Fruit fly (Drosophila melanogaster) whole organism, embryonic: ENCODE measurements around the gene CG10252.
A peak's percentile ranks its signal among the peaks of the same experiment; 100 is the strongest.

Source experiments
- Blimp-1 ChIP-seq: fragments of 200-800 bp; sonication (Bioruptor generic); optimal IDR thresholded peaks from 3 replicates; lab custom pipeline; 2018; ENCODE audit warnings: missing biosample characterization, missing genetic modification characterization, mild to moderate bottlenecking, moderate library complexity, missing genetic modification reagents
- CG10209 ChIP-seq: fragments of 200-800 bp; sonication (Bioruptor generic); optimal IDR thresholded peaks from 3 replicates; lab custom pipeline; 2017; ENCODE audit warnings: missing biosample characterization, mild to moderate bottlenecking, missing genetic modification characterization, missing genetic modification reagents
- CG10565 ChIP-seq: fragments of 200-800 bp; sonication (Bioruptor generic); optimal IDR thresholded peaks from 3 replicates; lab custom pipeline; 2016; ENCODE audit warnings: missing biosample characterization, mild to moderate bottlenecking, missing genetic modification characterization
- CG11504 ChIP-seq: fragments of 200-800 bp; sonication (Bioruptor generic); optimal IDR thresholded peaks from 3 replicates; lab custom pipeline; 2019; ENCODE audit warnings: missing biosample characterization, mild to moderate bottlenecking, missing genetic modification characterization, moderate library complexity
- CG12769 ChIP-seq: fragments of 200-800 bp; sonication (Bioruptor generic); optimal IDR thresholded peaks from 2 replicates; lab custom pipeline; 2019; ENCODE audit warnings: missing biosample characterization, mild to moderate bottlenecking, missing genetic modification characterization, moderate library complexity
- CG14441 ChIP-seq: fragments of 200-800 bp; sonication (Bioruptor generic); IDR thresholded peaks from 2 replicates; pipeline ENCODE4 v1.3.6; 2022; ENCODE audit warnings: missing biosample characterization, missing genetic modification characterization
- CG18011 ChIP-seq: fragments of 200-800 bp; sonication (Bioruptor generic); optimal IDR thresholded peaks from 2 replicates; lab custom pipeline; 2017; ENCODE audit warnings: missing biosample characterization, missing genetic modification characterization, mild to moderate bottlenecking, moderate library complexity, missing genotype
- CG32767 ChIP-seq: fragments of 200-800 bp; sonication (Bioruptor generic); IDR thresholded peaks from 2 replicates; pipeline ENCODE4 v1.3.6; 2022; ENCODE audit warnings: missing biosample characterization, missing genetic modification characterization
- CG33557 ChIP-seq: fragments of 200-800 bp; sonication (Bioruptor generic); optimal IDR thresholded peaks from 2 replicates; lab custom pipeline; 2019; ENCODE audit warnings: missing biosample characterization, mild to moderate bottlenecking, missing genetic modification characterization, moderate library complexity
- CG3407 ChIP-seq: fragments of 200-800 bp; sonication (Bioruptor generic); optimal IDR thresholded peaks from 2 replicates; lab custom pipeline; 2018; ENCODE audit warnings: missing biosample characterization, mild to moderate bottlenecking, missing genetic modification characterization
- CG4617 ChIP-seq: fragments of 200-800 bp; sonication (Bioruptor generic); optimal IDR thresholded peaks from 3 replicates; lab custom pipeline; 2016; ENCODE audit warnings: missing biosample characterization, missing genetic modification characterization, borderline replicate concordance
- CG4730 ChIP-seq: fragments of 200-800 bp; sonication (Bioruptor generic); IDR thresholded peaks from 2 replicates; pipeline ENCODE4 v1.3.6; 2022; ENCODE audit warnings: missing biosample characterization, missing genetic modification characterization
- CG5953 ChIP-seq: fragments of 200-800 bp; sonication (Bioruptor generic); IDR thresholded peaks from 2 replicates; pipeline ENCODE4 v1.3.6; 2022; ENCODE audit warnings: missing biosample characterization, missing genetic modification characterization
- Dfd ChIP-seq, 2 experiments: fragments of >200 bp; optimal IDR thresholded peaks; 2 replicates each; lab custom pipeline; 2017; ENCODE audit warnings: missing biosample characterization in 2 of 2, missing genetic modification characterization in 2 of 2
- Dip3 ChIP-seq: fragments of 200-800 bp; sonication (Bioruptor generic); optimal IDR thresholded peaks from 3 replicates; lab custom pipeline; 2016; ENCODE audit warnings: missing biosample characterization, missing genetic modification characterization
- E2f1 ChIP-seq: fragments of 200-800 bp; sonication (Bioruptor generic); IDR thresholded peaks from 2 replicates; pipeline ENCODE4 v1.3.6; 2022; ENCODE audit warnings: missing biosample characterization, missing genetic modification characterization
- GATAe ChIP-seq: fragments of 200-800 bp; sonication (Bioruptor generic); conservative IDR thresholded peaks from 2 replicates; pipeline ENCODE4 v1.3.6; 2022; ENCODE audit warnings: missing biosample characterization, missing genetic modification characterization
- H15 ChIP-seq: fragments of 200-800 bp; sonication (Bioruptor generic); IDR thresholded peaks from 3 replicates; pipeline ENCODE4 v1.3.6; 2022; ENCODE audit warnings: missing biosample characterization, missing genetic modification characterization
- Hmx ChIP-seq: fragments of 200-800 bp; sonication (Bioruptor generic); optimal IDR thresholded peaks from 2 replicates; lab custom pipeline; 2016; ENCODE audit warnings: missing biosample characterization, missing genetic modification characterization
- Nf-YB ChIP-seq: fragments of 200-800 bp; sonication (Bioruptor generic); optimal IDR thresholded peaks from 3 replicates; lab custom pipeline; 2019; ENCODE audit warnings: missing biosample characterization, mild to moderate bottlenecking, missing genetic modification characterization, moderate library complexity
- Pdp1 ChIP-seq, 2 experiments: fragments of 200-800 bp; sonication (Bioruptor generic); optimal IDR thresholded peaks; 3 replicates each; lab custom pipeline; 2016; ENCODE audit warnings: missing biosample characterization in 2 of 2, missing genetic modification characterization in 2 of 2, mild to moderate bottlenecking in 1 of 2, moderate library complexity in 1 of 2
- Sox100B ChIP-seq: fragments of 200-800 bp; sonication (Bioruptor generic); optimal IDR thresholded peaks from 3 replicates; lab custom pipeline; 2018; ENCODE audit warnings: missing biosample characterization, mild to moderate bottlenecking, missing genetic modification characterization
- TFAM ChIP-seq: fragments of 200-800 bp; sonication (Bioruptor generic); optimal IDR thresholded peaks from 2 replicates; lab custom pipeline; 2017; ENCODE audit warnings: missing biosample characterization, missing genetic modification characterization, inconsistent platforms
- bsh ChIP-seq, 2 experiments: fragments of 200-800 bp; sonication (Bioruptor generic); optimal IDR thresholded peaks; 2 replicates each; lab custom pipeline; 2017 to 2018; ENCODE audit warnings: mild to moderate bottlenecking in 2 of 2, missing biosample characterization in 2 of 2, missing genetic modification characterization in 2 of 2, moderate library complexity in 1 of 2
- cad ChIP-seq: fragments of >200 bp; optimal IDR thresholded peaks from 2 replicates; lab custom pipeline; 2017; ENCODE audit warnings: missing biosample characterization, missing genetic modification characterization
- cwo ChIP-seq: fragments of 200-800 bp; sonication (Bioruptor generic); optimal IDR thresholded peaks from 3 replicates; lab custom pipeline; 2017; ENCODE audit warnings: missing biosample characterization, missing genetic modification characterization, mild to moderate bottlenecking, moderate library complexity, missing genetic modification reagents
- ems ChIP-seq: fragments of 200-800 bp; sonication (Bioruptor generic); optimal IDR thresholded peaks from 3 replicates; lab custom pipeline; 2016; ENCODE audit warnings: missing biosample characterization, missing genetic modification characterization
- grau ChIP-seq: fragments of 200-800 bp; optimal IDR thresholded peaks from 3 replicates; lab custom pipeline; 2019; ENCODE audit warnings: missing biosample characterization, mild to moderate bottlenecking, missing genetic modification characterization, moderate library complexity
- grn ChIP-seq: fragments of 200-800 bp; sonication (Bioruptor generic); optimal IDR thresholded peaks from 3 replicates; lab custom pipeline; 2017; ENCODE audit warnings: missing biosample characterization, missing genetic modification characterization
- gro ChIP-seq: fragments of 200-800 bp; sonication (Bioruptor generic); optimal IDR thresholded peaks from 2 replicates; lab custom pipeline; 2016; ENCODE audit warnings: missing biosample characterization, missing genetic modification characterization
- gsb ChIP-seq: fragments of 200-800 bp; sonication (Bioruptor generic); IDR thresholded peaks from 2 replicates; pipeline ENCODE4 v1.3.6; 2022; ENCODE audit warnings: missing biosample characterization, missing genetic modification characterization
- hb ChIP-seq: fragments of 200-800 bp; sonication (Bioruptor generic); IDR thresholded peaks from 3 replicates; pipeline ENCODE4 v1.3.6; 2022; ENCODE audit warnings: missing biosample characterization, missing genetic modification characterization; ENCODE audit not compliant: partially characterized antibody
- hbn ChIP-seq: fragments of 200-800 bp; sonication (Bioruptor generic); IDR thresholded peaks from 2 replicates; pipeline ENCODE4 v1.3.6; 2022; ENCODE audit warnings: missing biosample characterization, missing genetic modification characterization; ENCODE audit not compliant: partially characterized antibody
- kah ChIP-seq: fragments of 200-800 bp; sonication (Bioruptor generic); optimal IDR thresholded peaks from 2 replicates; lab custom pipeline; 2018; ENCODE audit warnings: missing biosample characterization, mild to moderate bottlenecking, missing genetic modification characterization
- luna ChIP-seq: fragments of 200-800 bp; sonication (Bioruptor generic); optimal IDR thresholded peaks from 2 replicates; lab custom pipeline; 2016; ENCODE audit warnings: missing biosample characterization, missing genetic modification characterization
- mam ChIP-seq: fragments of 200-800 bp; sonication (Bioruptor generic); optimal IDR thresholded peaks from 3 replicates; lab custom pipeline; 2016; ENCODE audit warnings: missing biosample characterization, missing genetic modification characterization
- mirr ChIP-seq: fragments of 200-800 bp; sonication (Bioruptor generic); optimal IDR thresholded peaks from 3 replicates; lab custom pipeline; 2018; ENCODE audit warnings: missing biosample characterization, mild to moderate bottlenecking, missing genetic modification characterization
- nau ChIP-seq: fragments of 200-800 bp; sonication (Bioruptor generic); optimal IDR thresholded peaks from 3 replicates; lab custom pipeline; 2017; ENCODE audit warnings: missing biosample characterization, mild to moderate bottlenecking, missing genetic modification characterization, missing genetic modification reagents
- nerfin-2 ChIP-seq: fragments of 200-800 bp; sonication (Bioruptor generic); IDR thresholded peaks from 2 replicates; pipeline ENCODE4 v1.3.6; 2022; ENCODE audit warnings: missing biosample characterization, missing genetic modification characterization; ENCODE audit not compliant: partially characterized antibody
- p53 ChIP-seq: fragments of 200-800 bp; sonication (Bioruptor generic); optimal IDR thresholded peaks from 2 replicates; lab custom pipeline; 2016; ENCODE audit warnings: missing biosample characterization, missing genetic modification characterization
- pfk ChIP-seq: fragments of 200-800 bp; sonication (Bioruptor generic); optimal IDR thresholded peaks from 2 replicates; lab custom pipeline; 2018; ENCODE audit warnings: missing biosample characterization, mild to moderate bottlenecking, missing genetic modification characterization, moderate library complexity
- sens-2 ChIP-seq: fragments of 200-800 bp; sonication (Bioruptor generic); IDR thresholded peaks from 2 replicates; pipeline ENCODE4 v1.3.6; 2022; ENCODE audit warnings: missing biosample characterization, missing genetic modification characterization
- sqz ChIP-seq: fragments of 200-800 bp; sonication (Bioruptor generic); optimal IDR thresholded peaks from 3 replicates; lab custom pipeline; 2018; ENCODE audit warnings: missing biosample characterization, mild to moderate bottlenecking, missing genetic modification characterization
- stwl ChIP-seq: fragments of 200-800 bp; sonication (Bioruptor generic); optimal IDR thresholded peaks from 3 replicates; lab custom pipeline; 2018; ENCODE audit warnings: missing biosample characterization, mild to moderate bottlenecking, missing genetic modification characterization, moderate library complexity
- tgo ChIP-seq: fragments of 200-800 bp; sonication (Bioruptor generic); IDR thresholded peaks from 3 replicates; pipeline ENCODE4 v1.3.6; 2022; ENCODE audit warnings: missing biosample characterization, missing genetic modification characterization
- trh ChIP-seq: fragments of 200-800 bp; sonication (Bioruptor generic); optimal IDR thresholded peaks from 2 replicates; lab custom pipeline; 2016; ENCODE audit warnings: missing biosample characterization, missing genetic modification characterization
- ttk ChIP-seq: fragments of 200-800 bp; sonication (Bioruptor generic); IDR thresholded peaks from 2 replicates; pipeline ENCODE4 v2.1.2; 2022; ENCODE audit warnings: missing biosample characterization, missing genetic modification characterization
- vvl ChIP-seq: fragments of 200-800 bp; sonication (Bioruptor generic); IDR thresholded peaks from 2 replicates; pipeline ENCODE4 v1.3.6; 2022; ENCODE audit warnings: missing biosample characterization, missing genetic modification characterization
- zf30C ChIP-seq: fragments of 200-800 bp; sonication (Bioruptor generic); optimal IDR thresholded peaks from 3 replicates; lab custom pipeline; 2018; ENCODE audit warnings: missing biosample characterization, mild to moderate bottlenecking, missing genetic modification characterization

CG10252 gene

dm6 chr3R:23722680-23723372 is 26.8 kb upstream of the CG10252 start, which contains the start of gene CG10365:
TSS of gene CG10365 (plus strand) at chr3R:23723331.
- TF ChIP-seq luna (no peak), CG32767 (peak; percentile 88), Pdp1 (GFP tag; optimal IDR thresholded peaks at IDR 0.05; lab: Kevin White, UChicago) (peak in 1 of 2 experiments; percentile 96), Hmx (no peak), grau (peak; percentile 86), zf30C (peak; percentile 59), cwo (GFP tag; lab: Kevin White, UChicago) (peak; percentile 90), CG3407 (GFP tag; lab: Kevin White, UChicago) (peak; percentile 54), Nf-YB (GFP tag; lab: Kevin White, UChicago) (peak; percentile 77), gsb (GFP tag; lab: Robert Waterston, UW) (0 out of 2 replicates have a peak, but pooled peaks have one; percentile 33), pfk (GFP tag; lab: Kevin White, UChicago) (no peak), p53 (GFP tag; lab: Kevin White, UChicago) (no peak), Sox100B (GFP tag; lab: Kevin White, UChicago) (peak; percentile 93), CG18011 (GFP tag; lab: Kevin White, UChicago) (peak; percentile 34), CG10565 (GFP tag; lab: Kevin White, UChicago) (no peak), Dip3 (no peak), grn (GFP tag; lab: Kevin White, UChicago) (no peak), sens-2 (GFP tag; lab: Robert Waterston, UW) (no peak), CG14441 (GFP tag; lab: Robert Waterston, UW) (peak; percentile 83), TFAM (GFP tag; lab: Kevin White, UChicago) (peak; percentile 21), H15 (peak; percentile 67), CG10209 (peak; percentile 86), gro (GFP tag; lab: Kevin White, UChicago) (no peak), Dfd (GFP tag; optimal IDR thresholded peaks at IDR 0.05; lab: Kevin White, UChicago) (no peak), GATAe (peak; percentile 30; the same call in 1 of the 2 replicates), ttk (peak; percentile 79), bsh (GFP tag; optimal IDR thresholded peaks at IDR 0.05; lab: Kevin White, UChicago) (peak; percentile 16 to 77), CG5953 (peak; percentile 63; the same call in 1 of the 2 replicates), CG4617 (peak; percentile 3), CG33557 (GFP tag; lab: Kevin White, UChicago) (no peak), Blimp-1 (peak; percentile 85), vvl (peak; percentile 93), hbn (GFP tag; lab: Robert Waterston, UW) (no peak), nau (GFP tag; lab: Kevin White, UChicago) (peak; percentile 83), kah (GFP tag; lab: Kevin White, UChicago) (peak; percentile 67), mam (no peak), mirr (GFP tag; lab: Kevin White, UChicago) (no peak), ems (GFP tag; lab: Kevin White, UChicago) (no peak), stwl (tag; lab: Kevin White, UChicago) (no peak), CG11504 (tag; lab: Kevin White, UChicago) (peak; percentile 95), hb (GFP tag; lab: Robert Waterston, UW) (no peak), CG12769 (tag; lab: Kevin White, UChicago) (peak; percentile 70), cad (GFP tag; lab: Kevin White, UChicago) (no peak), nerfin-2 (GFP tag; lab: Robert Waterston, UW) (no peak), E2f1 (GFP tag; lab: Robert Waterston, UW) (peak; percentile 86), CG4730 (GFP tag; lab: Robert Waterston, UW) (peak; percentile 68), sqz (peak; percentile 52), tgo (GFP tag; lab: Robert Waterston, UW) (peak; percentile 92), trh (peak; percentile 34)
